Fruit fly (Drosophila melanogaster) whole organism, embryonic: ENCODE results near the gene CG9288.

Experiments
- ATbp ChIP-seq: fragments of 200-800 bp; sonication (Bioruptor generic); optimal IDR thresholded peaks from 2 replicates; lab custom pipeline; 2017; ENCODE audit warnings: missing biosample characterization, mild to moderate bottlenecking, missing genetic modification characterization, missing genetic modification reagents
- BEAF-32 ChIP-seq: fragments of 200-800 bp; sonication (Bioruptor generic); optimal IDR thresholded peaks from 3 replicates; lab custom pipeline; 2017; ENCODE audit warnings: missing biosample characterization, missing genetic modification characterization, mild to moderate bottlenecking, moderate library complexity, missing genetic modification reagents
- BtbVII ChIP-seq: fragments of 200-800 bp; sonication (Bioruptor generic); optimal IDR thresholded peaks from 3 replicates; lab custom pipeline; 2017; ENCODE audit warnings: missing biosample characterization, mild to moderate bottlenecking, missing genetic modification characterization
- CG10267 ChIP-seq: fragments of 200-800 bp; sonication (Bioruptor generic); optimal IDR thresholded peaks from 2 replicates; lab custom pipeline; 2018; ENCODE audit warnings: missing biosample characterization, mild to moderate bottlenecking, missing genetic modification characterization, moderate library complexity
- CG11093 ChIP-seq: fragments of 200-800 bp; sonication (Bioruptor generic); IDR thresholded peaks from 3 replicates; pipeline ENCODE4 v1.3.6; 2022; ENCODE audit warnings: missing biosample characterization, missing genetic modification characterization
- CG11456 ChIP-seq: fragments of 200-800 bp; sonication (Bioruptor generic); IDR thresholded peaks from 3 replicates; pipeline ENCODE4 v1.3.6; 2022; ENCODE audit warnings: missing biosample characterization, missing genetic modification characterization
- CG11696 ChIP-seq: fragments of 200-800 bp; sonication (Bioruptor generic); IDR thresholded peaks from 2 replicates; pipeline ENCODE4 v1.3.6; 2022; ENCODE audit warnings: missing biosample characterization, missing genetic modification characterization
- CG1233 ChIP-seq: fragments of 200-800 bp; sonication (Bioruptor generic); optimal IDR thresholded peaks from 4 replicates; lab custom pipeline; 2018; ENCODE audit warnings: missing biosample characterization, mild to moderate bottlenecking, missing genetic modification characterization
- CG12942 ChIP-seq: fragments of 200-800 bp; sonication (Bioruptor generic); optimal IDR thresholded peaks from 3 replicates; lab custom pipeline; 2016; ENCODE audit warnings: missing biosample characterization, missing genetic modification characterization
- CG13296 ChIP-seq: fragments of 200-800 bp; sonication (Bioruptor generic); optimal IDR thresholded peaks from 3 replicates; lab custom pipeline; 2018; ENCODE audit warnings: missing biosample characterization, mild to moderate bottlenecking, missing genetic modification characterization
- CG14710 ChIP-seq: fragments of 200-800 bp; sonication (Bioruptor generic); optimal IDR thresholded peaks from 3 replicates; lab custom pipeline; 2019; ENCODE audit warnings: missing biosample characterization, mild to moderate bottlenecking, missing genetic modification characterization, moderate library complexity
- CG15514 ChIP-seq: fragments of 200-800 bp; sonication (Bioruptor generic); optimal IDR thresholded peaks from 3 replicates; lab custom pipeline; 2017; ENCODE audit warnings: missing biosample characterization, missing genetic modification characterization, mild to moderate bottlenecking, moderate library complexity, missing genetic modification reagents
- CG17361 ChIP-seq: fragments of 200-800 bp; sonication (Bioruptor generic); IDR thresholded peaks from 3 replicates; pipeline ENCODE4 v1.3.6; 2022; ENCODE audit warnings: missing biosample characterization, missing genetic modification characterization
- CG18599 ChIP-seq: fragments of 200-800 bp; sonication (Bioruptor generic); optimal IDR thresholded peaks from 3 replicates; lab custom pipeline; 2017; ENCODE audit warnings: missing biosample characterization, missing genetic modification characterization, mild to moderate bottlenecking, moderate library complexity, missing genetic modification reagents
- CG2120 ChIP-seq: fragments of 200-800 bp; sonication (Bioruptor generic); optimal IDR thresholded peaks from 3 replicates; lab custom pipeline; 2016; ENCODE audit warnings: missing biosample characterization, missing genetic modification characterization
- CG2712 ChIP-seq: fragments of 200-800 bp; optimal IDR thresholded peaks from 3 replicates; lab custom pipeline; 2019; ENCODE audit warnings: missing biosample characterization, mild to moderate bottlenecking, missing genetic modification characterization, moderate library complexity
- CG4328 ChIP-seq: fragments of 200-800 bp; sonication (Bioruptor generic); optimal IDR thresholded peaks from 3 replicates; lab custom pipeline; 2017; ENCODE audit warnings: missing biosample characterization, missing genetic modification reagents, missing genetic modification characterization
- CG6175 ChIP-seq: fragments of 200-800 bp; sonication (Bioruptor generic); IDR thresholded peaks from 3 replicates; pipeline ENCODE4 v1.3.6; 2022; ENCODE audit warnings: missing biosample characterization, missing genetic modification characterization
- CG6254 ChIP-seq: fragments of 200-800 bp; sonication (Bioruptor generic); optimal IDR thresholded peaks from 3 replicates; lab custom pipeline; 2017; ENCODE audit warnings: mild to moderate bottlenecking, missing biosample characterization, missing genetic modification reagents, missing genetic modification characterization
- CG6683 ChIP-seq: fragments of 200-800 bp; sonication (Bioruptor generic); optimal IDR thresholded peaks from 2 replicates; lab custom pipeline; 2017; ENCODE audit warnings: missing biosample characterization, mild to moderate bottlenecking, missing genetic modification characterization, missing genetic modification reagents
- CG9727 ChIP-seq: fragments of 200-800 bp; sonication (Bioruptor generic); optimal IDR thresholded peaks from 3 replicates; lab custom pipeline; 2017; ENCODE audit warnings: missing biosample characterization, mild to moderate bottlenecking, missing genetic modification characterization
- Deaf1 ChIP-seq: fragments of 200-800 bp; optimal IDR thresholded peaks from 3 replicates; lab custom pipeline; 2019; ENCODE audit warnings: missing biosample characterization, mild to moderate bottlenecking, missing genetic modification characterization, moderate library complexity
- Doc2 ChIP-seq: fragments of 200-800 bp; sonication (Bioruptor generic); IDR thresholded peaks from 2 replicates; pipeline ENCODE4 v1.3.6; 2022; ENCODE audit warnings: missing biosample characterization, missing genetic modification characterization
- Hr78 ChIP-seq, 2 experiments: fragments of 200-800 bp in 1 of 2; fragments of >200 bp in 1 of 2; sonication (Bioruptor generic) in 1 of 2; optimal IDR thresholded peaks; 2 replicates each; lab custom pipeline; 2017 to 2019; ENCODE audit warnings: missing biosample characterization in 2 of 2, missing genetic modification characterization in 2 of 2, mild to moderate bottlenecking in 1 of 2, moderate library complexity in 1 of 2
- Max ChIP-seq: fragments of 200-800 bp; sonication (Bioruptor generic); optimal IDR thresholded peaks from 2 replicates; lab custom pipeline; 2016; ENCODE audit warnings: missing biosample characterization, mild to moderate bottlenecking, missing genetic modification characterization
- Mrtf ChIP-seq: fragments of 200-800 bp; sonication (Bioruptor generic); IDR thresholded peaks from 3 replicates; pipeline ENCODE4 v1.3.6; 2022; ENCODE audit warnings: missing biosample characterization, missing genetic modification characterization
- Nf-YA ChIP-seq: fragments of 200-800 bp; sonication (Bioruptor generic); IDR thresholded peaks from 2 replicates; pipeline ENCODE4 v1.3.6; 2022; ENCODE audit warnings: missing biosample characterization, missing genetic modification characterization
- Sox100B ChIP-seq: fragments of 200-800 bp; sonication (Bioruptor generic); optimal IDR thresholded peaks from 3 replicates; lab custom pipeline; 2018; ENCODE audit warnings: missing biosample characterization, mild to moderate bottlenecking, missing genetic modification characterization
- ato ChIP-seq: fragments of 200-800 bp; sonication (Bioruptor generic); IDR thresholded peaks from 2 replicates; pipeline ENCODE4 v1.3.6; 2022; ENCODE audit warnings: missing biosample characterization, missing genetic modification characterization; ENCODE audit not compliant: partially characterized antibody
- bcd ChIP-seq: fragments of 200-800 bp; sonication (Bioruptor generic); optimal IDR thresholded peaks from 2 replicates; lab custom pipeline; 2017; ENCODE audit warnings: missing biosample characterization, mild to moderate bottlenecking, missing genetic modification characterization
- bowl ChIP-seq: fragments of 200-800 bp; sonication (Bioruptor generic); IDR thresholded peaks from 2 replicates; pipeline ENCODE4 v1.3.6; 2022; ENCODE audit warnings: missing biosample characterization, missing genetic modification characterization
- chinmo ChIP-seq: fragments of 200-800 bp; sonication (Bioruptor generic); IDR thresholded peaks from 4 replicates; pipeline ENCODE4 v1.3.6; 2022; ENCODE audit warnings: missing biosample characterization, missing genetic modification characterization; ENCODE audit not compliant: partially characterized antibody
- disco-r ChIP-seq: fragments of 200-800 bp; sonication (Bioruptor generic); optimal IDR thresholded peaks from 2 replicates; lab custom pipeline; 2016; ENCODE audit warnings: missing biosample characterization, missing genetic modification characterization
- grau ChIP-seq: fragments of 200-800 bp; optimal IDR thresholded peaks from 3 replicates; lab custom pipeline; 2019; ENCODE audit warnings: missing biosample characterization, mild to moderate bottlenecking, missing genetic modification characterization, moderate library complexity
- gt ChIP-seq: fragments of 200-800 bp; sonication (Bioruptor generic); IDR thresholded peaks from 2 replicates; pipeline ENCODE4 v1.3.6; 2022; ENCODE audit warnings: missing biosample characterization, missing genetic modification characterization
- ham ChIP-seq: fragments of 200-800 bp; sonication (Bioruptor generic); IDR thresholded peaks from 2 replicates; pipeline ENCODE4 v1.3.6; 2022; ENCODE audit warnings: missing biosample characterization, missing genetic modification characterization
- insv ChIP-seq, 2 experiments: fragments of 200-800 bp; sonication (Bioruptor generic); optimal IDR thresholded peaks; 3 replicates each; lab custom pipeline; 2016 to 2018; ENCODE audit warnings: missing biosample characterization in 2 of 2, missing genetic modification characterization in 2 of 2
- inv ChIP-seq: fragments of 200-800 bp; sonication (Bioruptor generic); IDR thresholded peaks from 2 replicates; pipeline ENCODE4 v1.3.6; 2022; ENCODE audit warnings: missing biosample characterization, missing genetic modification characterization; ENCODE audit not compliant: partially characterized antibody
- jing ChIP-seq: fragments of 200-800 bp; sonication (Bioruptor generic); optimal IDR thresholded peaks from 2 replicates; lab custom pipeline; 2018; ENCODE audit warnings: missing biosample characterization, mild to moderate bottlenecking, missing genetic modification characterization
- lilli ChIP-seq: fragments of 200-800 bp; sonication (Bioruptor generic); optimal IDR thresholded peaks from 3 replicates; lab custom pipeline; 2016; ENCODE audit warnings: missing biosample characterization, missing genetic modification characterization
- lola ChIP-seq, 3 experiments: fragments of >200 bp in 2 of 3; fragments of 200-800 bp in 1 of 3; sonication (Bioruptor generic) in 1 of 3; optimal IDR thresholded peaks; 2 replicates each; lab custom pipeline; 2017 to 2019; ENCODE audit warnings: missing biosample characterization in 3 of 3, missing genetic modification characterization in 3 of 3, mild to moderate bottlenecking in 1 of 3, moderate library complexity in 1 of 3
- nmo ChIP-seq: fragments of 200-800 bp; sonication (Bioruptor generic); optimal IDR thresholded peaks from 2 replicates; lab custom pipeline; 2018; ENCODE audit warnings: missing biosample characterization, mild to moderate bottlenecking, missing genetic modification characterization, moderate library complexity
- salm ChIP-seq: fragments of 200-800 bp; sonication (Bioruptor generic); optimal IDR thresholded peaks from 2 replicates; lab custom pipeline; 2018; ENCODE audit warnings: missing biosample characterization, mild to moderate bottlenecking, missing genetic modification characterization
- schlank ChIP-seq: fragments of 200-800 bp; sonication (Bioruptor generic); optimal IDR thresholded peaks from 2 replicates; lab custom pipeline; 2018; ENCODE audit warnings: missing biosample characterization, mild to moderate bottlenecking, missing genetic modification characterization
- sd ChIP-seq: fragments of 200-800 bp; sonication (Bioruptor generic); optimal IDR thresholded peaks from 3 replicates; lab custom pipeline; 2018; ENCODE audit warnings: missing biosample characterization, mild to moderate bottlenecking, missing genetic modification characterization, moderate library complexity
- slbo ChIP-seq: fragments of 200-800 bp; sonication (Bioruptor generic); IDR thresholded peaks from 2 replicates; pipeline ENCODE4 v1.3.6; 2022; ENCODE audit warnings: missing biosample characterization, missing genetic modification characterization
- stwl ChIP-seq: fragments of 200-800 bp; sonication (Bioruptor generic); optimal IDR thresholded peaks from 3 replicates; lab custom pipeline; 2018; ENCODE audit warnings: missing biosample characterization, mild to moderate bottlenecking, missing genetic modification characterization, moderate library complexity
- zfh1 ChIP-seq: fragments of 200-800 bp; sonication (Bioruptor generic); IDR thresholded peaks from 3 replicates; pipeline ENCODE4 v1.3.6; 2022; ENCODE audit warnings: missing biosample characterization, missing genetic modification characterization

CG9288 gene

dm6 chr3R:13803892-13804710, 24.7 kb downstream of the CG9288 start (continued):
- TF ChIP-seq BtbVII, result peak; percentile 43
- 0 out of 2 replicates have a peak, but pooled peaks have one; percentile 9 for TF ChIP-seq slbo (GFP tag; lab: Robert Waterston, UW)
- peak; percentile 64 for TF ChIP-seq Sox100B (GFP tag; lab: Kevin White, UChicago)
- TF ChIP-seq lilli (GFP tag; lab: Kevin White, UChicago), result no peak
- TF ChIP-seq CG9727, result peak; percentile 59
- no peak for TF ChIP-seq gt (GFP tag; lab: Robert Waterston, UW)
- TF ChIP-seq salm (tag; lab: Kevin White, UChicago), result no peak
- peak; percentile 46 for TF ChIP-seq CG13296 (GFP tag; lab: Kevin White, UChicago)
- peak; percentile 31 for TF ChIP-seq CG10267 (tag; lab: Kevin White, UChicago)
- peak; percentile 19 for TF ChIP-seq CG14710 (tag; lab: Kevin White, UChicago)
- no peak for TF ChIP-seq CG6683
- TF ChIP-seq ATbp (GFP tag; lab: Kevin White, UChicago), result peak; percentile 37
- TF ChIP-seq sd (tag; lab: Kevin White, UChicago), result peak; percentile 100
- no peak; the same call in 2 of the 3 replicates for TF ChIP-seq zfh1
- TF ChIP-seq CG11456, result no peak
- no peak for TF ChIP-seq disco-r (GFP tag; lab: Kevin White, UChicago)
- no peak for TF ChIP-seq CG11093 (GFP tag; lab: Robert Waterston, UW)
- peak; percentile 29 for TF ChIP-seq CG1233 (GFP tag; lab: Kevin White, UChicago)
- no peak for TF ChIP-seq CG6175
- TF ChIP-seq BEAF-32, result no peak
- TF ChIP-seq CG17361 (GFP tag; lab: Robert Waterston, UW), result peak; percentile 73; the same call in 1 of the 3 replicates
- no peak for TF ChIP-seq jing
- peak; percentile 42 for TF ChIP-seq bcd (GFP tag; lab: Kevin White, UChicago)
- no peak for TF ChIP-seq insv (GFP tag; optimal IDR thresholded peaks at IDR 0.05; lab: Kevin White, UChicago)
- no peak for TF ChIP-seq CG11696 (GFP tag; lab: Robert Waterston, UW)
- peak in 1 of 2 experiments; percentile 51 for TF ChIP-seq Hr78 (GFP tag; optimal IDR thresholded peaks at IDR 0.05; lab: Kevin White, UChicago)
- peak in 1 of 3 experiments; percentile 11 for TF ChIP-seq lola (GFP tag; optimal IDR thresholded peaks at IDR 0.05; lab: Kevin White, UChicago)
- TF ChIP-seq schlank, result no peak
- TF ChIP-seq CG15514 (GFP tag; lab: Kevin White, UChicago), result no peak
- TF ChIP-seq Mrtf (GFP tag; lab: Robert Waterston, UW), result no peak
- TF ChIP-seq ato (GFP tag; lab: Robert Waterston, UW), result no peak
- no peak for TF ChIP-seq Nf-YA (GFP tag; lab: Robert Waterston, UW)
- TF ChIP-seq CG12942, result no peak
- TF ChIP-seq nmo (GFP tag; lab: Kevin White, UChicago), result peak; percentile 32
- TF ChIP-seq CG18599 (GFP tag; lab: Kevin White, UChicago), result peak; percentile 70
- peak; percentile 59 for TF ChIP-seq grau (tag; lab: Kevin White, UChicago)
- TF ChIP-seq ham (GFP tag; lab: Robert Waterston, UW), result no peak
- TF ChIP-seq CG2712 (tag; lab: Kevin White, UChicago), result peak; percentile 72
- no peak for TF ChIP-seq Doc2 (GFP tag; lab: Robert Waterston, UW)
- no peak for TF ChIP-seq CG6254 (GFP tag; lab: Kevin White, UChicago)
- no peak for TF ChIP-seq inv (GFP tag; lab: Robert Waterston, UW)
- TF ChIP-seq Deaf1 (tag; lab: Kevin White, UChicago), result peak; percentile 6
- TF ChIP-seq chinmo (GFP tag; lab: Robert Waterston, UW), result no peak
- no peak for TF ChIP-seq Max (GFP tag; lab: Kevin White, UChicago)
- no peak for TF ChIP-seq bowl (GFP tag; lab: Robert Waterston, UW)
- TF ChIP-seq stwl (tag; lab: Kevin White, UChicago), result no peak
- peak; percentile 31 for TF ChIP-seq CG2120
- no peak for TF ChIP-seq CG4328 (GFP tag; lab: Kevin White, UChicago)
